Fruit fly (Drosophila melanogaster) whole organism: ENCODE results near the gene Cpr65Ay.

Source experiments
- pan ChIP-seq: fragments of >200 bp; optimal IDR thresholded peaks from 2 replicates; lab custom pipeline; 2017
- psq ChIP-seq: fragments of >200 bp; optimal IDR thresholded peaks from 2 replicates; lab custom pipeline; 2017
- usp ChIP-seq: fragments of >200 bp; optimal IDR thresholded peaks from 2 replicates; lab custom pipeline; 2017; ENCODE audit warnings: missing biosample characterization, missing genetic modification characterization, mixed read lengths

- TF ChIP-seq psq (lab: Kevin White, UChicago) (no peak), usp (no peak), pan (lab: Kevin White, UChicago) (no peak)
These were observed 47.0 kb downstream of the Cpr65Ay start for dm6 chr3L:6111458-6111857.
